Worm (Caenorhabditis elegans) whole organism, L4/young adult: ENCODE results near the gene srw-90.

Experiments
- W03F9.2 ChIP-seq: fragments of 150-350 bp; optimal IDR thresholded peaks from 2 replicates; lab custom pipeline; 2014; ENCODE audit warnings: missing biosample characterization, missing genetic modification characterization
- dao-5 ChIP-seq: sonication (generic microtip); optimal IDR thresholded peaks from 2 replicates; lab custom pipeline; 2016; ENCODE audit warnings: missing genotype, missing genetic modification characterization, moderate library complexity, missing compliant biosample characterization
- him-1 ChIP-seq: sonication (generic microtip); optimal IDR thresholded peaks from 2 replicates; lab custom pipeline; 2016; ENCODE audit warnings: missing genotype, missing genetic modification reagents, missing genetic modification characterization, missing compliant biosample characterization

- no peak for TF ChIP-seq him-1
- no peak for TF ChIP-seq dao-5 (tag; lab: Kevin White, UChicago)
- no peak for TF ChIP-seq W03F9.2 (tag; lab: Kevin White, UChicago)
These were observed 23.6 kb upstream of the srw-90 start, which contains the start of gene srw-98 for ce11 chrV:1678228-1678627.
